Fruit fly (Drosophila melanogaster) S2 (cell line): ENCODE data around the gene Acsf2.

Source experiments
- CG8478 ChIP-seq: fragments of >200 bp; optimal IDR thresholded peaks from 2 replicates; lab custom pipeline; 2018
- CTCF ChIP-seq, 2 experiments: fragments of >200 bp; optimal IDR thresholded peaks; 2 replicates each; lab custom pipeline; 2018

DNA sequence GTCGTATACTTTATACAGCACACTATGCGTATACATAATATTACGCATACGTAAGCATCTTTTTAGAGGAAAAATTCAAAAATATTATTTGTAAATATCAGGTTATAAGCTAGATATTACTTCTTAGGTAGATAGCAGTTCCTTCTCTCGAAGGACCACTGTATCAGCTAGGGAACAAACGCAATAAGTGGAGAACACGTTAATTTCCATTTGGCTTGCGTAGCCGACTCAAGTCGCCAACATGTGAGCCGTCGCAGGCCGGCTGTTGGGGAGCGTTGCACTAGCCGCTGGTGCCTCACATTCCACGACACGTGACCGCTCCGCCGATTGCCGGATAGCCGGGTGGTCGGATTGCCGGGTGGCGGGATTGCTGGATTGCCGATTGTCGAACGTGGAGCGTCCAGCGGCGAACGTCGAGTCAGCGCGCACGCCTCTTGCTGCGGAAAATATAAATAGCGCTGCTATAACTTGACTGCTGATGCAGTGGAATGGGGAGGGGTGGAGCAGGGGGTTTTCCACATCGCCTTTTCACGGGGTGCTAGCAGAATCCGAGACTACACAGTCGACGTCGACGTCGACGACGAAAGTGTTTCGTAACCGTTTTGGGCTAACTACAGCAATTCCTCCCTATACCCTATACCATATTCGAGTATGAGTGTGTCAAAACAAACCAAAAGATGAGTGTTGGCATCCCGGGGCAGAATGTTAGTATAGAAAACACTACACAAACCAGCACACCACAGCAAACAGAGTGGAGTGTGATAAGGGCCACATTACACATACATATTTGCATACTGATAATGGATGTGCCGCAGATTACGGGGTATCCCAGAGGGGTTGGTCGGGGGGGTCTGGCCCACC lies 38.8 kb downstream of the Acsf2 start:
- TF ChIP-seq CG8478 (no peak), CTCF (optimal IDR thresholded peaks at IDR 0.05; lab: Kevin White, UChicago) (no peak)
